Worm (Caenorhabditis elegans): ENCODE data around the gene ent-5.

- no peak for TF ChIP-seq blmp-1 (tag; optimal IDR thresholded peaks at IDR 0.05; ENCODE audit: insufficient read depth)
- no peak for TF ChIP-seq ama-1 (optimal IDR thresholded peaks at IDR 0.05)
- TF ChIP-seq sma-9 (GFP tag; optimal IDR thresholded peaks at IDR 0.05), result no peak
- no peak for TF ChIP-seq sma-9 (tag; optimal IDR thresholded peaks at IDR 0.05)
- no peak for TF ChIP-seq lin-11 (tag; optimal IDR thresholded peaks at IDR 0.05)
- TF ChIP-seq ztf-11 (tag; optimal IDR thresholded peaks at IDR 0.05), result no peak
- TF ChIP-seq snpc-4 (tag; optimal IDR thresholded peaks at IDR 0.05), result no peak
Observed at ce11 chrX:4605828-4606227, 43.2 kb downstream of the ent-5 start, which contains the start of gene spat-3.

Measured in whole organism, L2 larva.